Worm (Caenorhabditis elegans) whole organism, young adult: ENCODE results near the gene spo-11.
A peak's percentile ranks its signal among the peaks of the same experiment; 100 is the strongest.

Source experiments
- F23B12.7 ChIP-seq: sonication (generic microtip); optimal IDR thresholded peaks from 2 replicates; lab custom pipeline; 2017; ENCODE audit warnings: missing genetic modification characterization, mild to moderate bottlenecking, missing compliant biosample characterization, antibody characterized with exemption, moderate library complexity; ENCODE audit not compliant: insufficient read depth
- F33H1.4 ChIP-seq: fragments of 200-800 bp; sonication (Bioruptor generic); IDR thresholded peaks from 2 replicates; pipeline ENCODE4 v1.3.6; 2022; ENCODE audit warnings: missing genetic modification reagents, missing genetic modification characterization, missing compliant biosample characterization
- F39B2.1 ChIP-seq: fragments of 200-800 bp; sonication (Bioruptor generic); IDR thresholded peaks from 2 replicates; pipeline ENCODE4 v1.3.6; 2022; ENCODE audit warnings: missing genetic modification reagents, missing genetic modification characterization, missing compliant biosample characterization
- F52B5.7 ChIP-seq: sonication (generic microtip); optimal IDR thresholded peaks from 2 replicates; lab custom pipeline; 2016; ENCODE audit warnings: mild to moderate bottlenecking, missing genetic modification characterization, missing compliant biosample characterization
- K12H6.12 ChIP-seq: fragments of 200-800 bp; sonication (Bioruptor generic); optimal IDR thresholded peaks from 2 replicates; lab custom pipeline; 2018; ENCODE audit warnings: mild to moderate bottlenecking, missing genetic modification characterization, missing compliant biosample characterization
- Y53G8AR.9 ChIP-seq: fragments of 200-800 bp; sonication (Bioruptor generic); conservative IDR thresholded peaks from 2 replicates; pipeline ENCODE4 v1.3.6; 2022; ENCODE audit warnings: missing genetic modification reagents, missing genetic modification characterization, missing compliant biosample characterization
- Y56A3A.18 ChIP-seq: fragments of 200-800 bp; sonication (Bioruptor generic); IDR thresholded peaks from 2 replicates; pipeline ENCODE4 v1.3.6; 2022; ENCODE audit warnings: missing genetic modification reagents, missing genetic modification characterization, missing compliant biosample characterization
- Y67H2A.10 ChIP-seq: fragments of 200-800 bp; sonication (Bioruptor generic); conservative IDR thresholded peaks from 2 replicates; pipeline ENCODE4 v1.3.6; 2022; ENCODE audit warnings: missing genetic modification reagents, missing genetic modification characterization, missing compliant biosample characterization
- ama-1 ChIP-seq, 3 experiments: fragments of 150-350 bp in 1 of 3; sonication (generic microtip) in 2 of 3; optimal IDR thresholded peaks; 2 replicates each; lab custom pipeline; 2014 to 2018; ENCODE audit warnings: missing biosample characterization in 2 of 3, missing genetic modification characterization in 2 of 3, missing genetic modification reagents in 2 of 3
- aptf-3 ChIP-seq: fragments of 200-800 bp; sonication (Bioruptor generic); IDR thresholded peaks from 2 replicates; pipeline ENCODE4 v1.3.6; 2022; ENCODE audit warnings: missing genetic modification characterization, missing compliant biosample characterization
- attf-3 ChIP-seq: fragments of 200-800 bp; sonication (Bioruptor generic); conservative IDR thresholded peaks from 2 replicates; pipeline ENCODE4 v1.3.6; 2022; ENCODE audit warnings: missing genetic modification reagents, missing genetic modification characterization, missing compliant biosample characterization
- attf-5 ChIP-seq: fragments of 200-800 bp; sonication (Bioruptor generic); optimal IDR thresholded peaks from 2 replicates; lab custom pipeline; 2018; ENCODE audit warnings: mild to moderate bottlenecking, missing genetic modification characterization, missing compliant biosample characterization
- attf-6 ChIP-seq: fragments of 200-800 bp; sonication (Bioruptor generic); IDR thresholded peaks from 2 replicates; pipeline ENCODE4 v1.3.6; 2022; ENCODE audit warnings: missing genetic modification reagents, missing genetic modification characterization, missing compliant biosample characterization
- bed-2 ChIP-seq: fragments of 200-800 bp; sonication (Bioruptor generic); IDR thresholded peaks from 2 replicates; pipeline ENCODE4 v1.3.6; 2022; ENCODE audit warnings: missing genetic modification reagents, missing genetic modification characterization, missing compliant biosample characterization
- cebp-2 ChIP-seq: fragments of 200-800 bp; sonication (Bioruptor generic); IDR thresholded peaks from 2 replicates; pipeline ENCODE4 v1.3.6; 2022; ENCODE audit warnings: missing genetic modification characterization, missing compliant biosample characterization
- ceh-58 ChIP-seq: fragments of 200-800 bp; sonication (Bioruptor generic); IDR thresholded peaks from 2 replicates; pipeline ENCODE4 v1.3.6; 2022; ENCODE audit warnings: missing genetic modification characterization, missing compliant biosample characterization
- ceh-91 ChIP-seq: fragments of 200-800 bp; sonication (Bioruptor generic); IDR thresholded peaks from 2 replicates; pipeline ENCODE4 v1.3.6; 2022; ENCODE audit warnings: missing genetic modification reagents, missing genetic modification characterization, missing compliant biosample characterization
- chd-7 ChIP-seq: sonication (generic microtip); optimal IDR thresholded peaks from 2 replicates; lab custom pipeline; 2016; ENCODE audit warnings: mild to moderate bottlenecking, missing genetic modification characterization, moderate library complexity, missing compliant biosample characterization
- die-1 ChIP-seq: sonication (generic microtip); optimal IDR thresholded peaks from 2 replicates; lab custom pipeline; 2016; ENCODE audit warnings: missing genotype, mild to moderate bottlenecking, missing genetic modification characterization, missing compliant biosample characterization
- dox-1 ChIP-seq: fragments of 200-800 bp; sonication (Bioruptor generic); IDR thresholded peaks from 2 replicates; pipeline ENCODE4 v1.3.6; 2022; ENCODE audit warnings: missing genetic modification reagents, missing genetic modification characterization, missing compliant biosample characterization
- dpl-1 ChIP-seq: fragments of 150-350 bp; optimal IDR thresholded peaks from 2 replicates; lab custom pipeline; 2014; ENCODE audit warnings: missing biosample characterization, missing genetic modification reagents, missing genetic modification characterization
- efl-1 ChIP-seq: fragments of 150-350 bp; optimal IDR thresholded peaks from 2 replicates; lab custom pipeline; 2014; ENCODE audit warnings: missing biosample characterization, missing genetic modification reagents, missing genetic modification characterization
- hlh-12 ChIP-seq: sonication (generic microtip); optimal IDR thresholded peaks from 2 replicates; lab custom pipeline; 2016; ENCODE audit warnings: missing genetic modification characterization, missing compliant biosample characterization
- hmg-20 ChIP-seq: fragments of 200-800 bp; sonication (Bioruptor generic); IDR thresholded peaks from 2 replicates; pipeline ENCODE4 v1.3.6; 2022; ENCODE audit warnings: missing genetic modification reagents, missing genetic modification characterization, missing compliant biosample characterization
- hrde-1 ChIP-seq: sonication (generic microtip); optimal IDR thresholded peaks from 2 replicates; lab custom pipeline; 2016; ENCODE audit warnings: missing genetic modification characterization, mild to moderate bottlenecking, missing compliant biosample characterization, moderate library complexity, missing genotype, missing genetic modification reagents, borderline replicate concordance
- lag-1 ChIP-seq: fragments of 200-800 bp; sonication (Bioruptor generic); IDR thresholded peaks from 2 replicates; pipeline ENCODE4 v1.3.6; 2022; ENCODE audit warnings: missing genetic modification reagents, missing genetic modification characterization, missing compliant biosample characterization
- let-526 ChIP-seq: fragments of 200-800 bp; sonication (Bioruptor generic); IDR thresholded peaks from 2 replicates; pipeline ENCODE4 v1.3.6; 2022; ENCODE audit warnings: missing genetic modification reagents, missing genetic modification characterization, missing compliant biosample characterization
- lsy-27 ChIP-seq: sonication (generic microtip); optimal IDR thresholded peaks from 2 replicates; lab custom pipeline; 2017; ENCODE audit warnings: missing genetic modification characterization, mild to moderate bottlenecking, missing compliant biosample characterization, antibody characterized with exemption, missing genotype, borderline replicate concordance; ENCODE audit not compliant: insufficient read depth
- madf-8 ChIP-seq: fragments of 200-800 bp; sonication (Bioruptor generic); conservative IDR thresholded peaks from 2 replicates; pipeline ENCODE4 v1.3.6; 2022; ENCODE audit warnings: missing genetic modification reagents, missing genetic modification characterization, missing compliant biosample characterization
- mel-28 ChIP-seq: sonication (generic microtip); optimal IDR thresholded peaks from 2 replicates; lab custom pipeline; 2016; ENCODE audit warnings: borderline replicate concordance, mild to moderate bottlenecking, missing genetic modification characterization, missing compliant biosample characterization
- mes-4 ChIP-seq: sonication (generic microtip); optimal IDR thresholded peaks from 2 replicates; lab custom pipeline; 2016; ENCODE audit warnings: missing genotype, missing genetic modification characterization, missing compliant biosample characterization
- nfya-1 ChIP-seq: sonication (generic microtip); optimal IDR thresholded peaks from 2 replicates; lab custom pipeline; 2017; ENCODE audit warnings: antibody characterized with exemption, missing compliant biosample characterization, missing genetic modification characterization, borderline replicate concordance; ENCODE audit not compliant: insufficient read depth
- nhr-179 ChIP-seq: sonication (generic microtip); optimal IDR thresholded peaks from 2 replicates; lab custom pipeline; 2016; ENCODE audit warnings: mild to moderate bottlenecking, missing genetic modification characterization, missing compliant biosample characterization
- nhr-90 ChIP-seq: sonication (generic microtip); optimal IDR thresholded peaks from 2 replicates; lab custom pipeline; 2016; ENCODE audit warnings: missing genotype, mild to moderate bottlenecking, missing genetic modification characterization, missing compliant biosample characterization
- somi-1 ChIP-seq: fragments of 200-800 bp; sonication (Bioruptor generic); optimal IDR thresholded peaks from 2 replicates; lab custom pipeline; 2018; ENCODE audit warnings: mild to moderate bottlenecking, missing genetic modification characterization, missing compliant biosample characterization
- unc-130 ChIP-seq: sonication (generic microtip); optimal IDR thresholded peaks from 2 replicates; lab custom pipeline; 2016; ENCODE audit warnings: missing genetic modification reagents, missing genetic modification characterization, missing compliant biosample characterization
- unc-62 ChIP-seq: fragments of 150-350 bp; optimal IDR thresholded peaks from 2 replicates; lab custom pipeline; 2014; ENCODE audit warnings: missing biosample characterization, missing genetic modification reagents, missing genetic modification characterization
- zim-3 ChIP-seq: sonication (generic microtip); optimal IDR thresholded peaks from 2 replicates; lab custom pipeline; 2017; ENCODE audit warnings: mild to moderate bottlenecking, missing genetic modification characterization, moderate library complexity, missing compliant biosample characterization
- ztf-26 ChIP-seq: sonication (generic microtip); optimal IDR thresholded peaks from 2 replicates; lab custom pipeline; 2017; ENCODE audit warnings: missing genetic modification characterization, missing compliant biosample characterization

Gene spo-11

ce11 chrIV:11097795-11098194, 26.9 kb downstream of the spo-11 start, which contains the start of gene M7.12:
M7.12 (minus strand) TSS chrIV:11097982.
- no peak for TF ChIP-seq chd-7 (tag; lab: Kevin White, UChicago)
- TF ChIP-seq attf-6: no peak
- no peak for TF ChIP-seq unc-62 (GFP tag; lab: Kevin White, UChicago)
- TF ChIP-seq bed-2 (GFP tag; lab: Robert Waterston, UW): no peak
- TF ChIP-seq Y53G8AR.9: no peak
- no peak for TF ChIP-seq K12H6.12 (tag; lab: Kevin White, UChicago)
- TF ChIP-seq nhr-90 (tag; lab: Kevin White, UChicago): no peak
- no peak for TF ChIP-seq hlh-12 (tag; lab: Kevin White, UChicago)
- no peak for TF ChIP-seq hrde-1 (tag; lab: Kevin White, UChicago)
- no peak for TF ChIP-seq mes-4 (tag; lab: Kevin White, UChicago)
- no peak for TF ChIP-seq nfya-1 (tag; lab: Kevin White, UChicago)
- no peak for TF ChIP-seq F52B5.7 (tag; lab: Kevin White, UChicago)
- no peak for TF ChIP-seq zim-3
- no peak for TF ChIP-seq cebp-2 (GFP tag; lab: Robert Waterston, UW)
- TF ChIP-seq madf-8 (GFP tag; lab: Robert Waterston, UW): no peak
- TF ChIP-seq lsy-27 (tag; lab: Kevin White, UChicago): no peak

ce11 chrIV:11094974-11095373, 29.7 kb downstream of the spo-11 start, which contains the start of gene M7.8:
M7.8 (minus strand) TSS chrIV:11095085.
- TF ChIP-seq dox-1 (GFP tag; lab: Robert Waterston, UW): no peak
- no peak for TF ChIP-seq Y56A3A.18 (GFP tag; lab: Robert Waterston, UW)
- TF ChIP-seq let-526 (GFP tag; lab: Robert Waterston, UW): no peak
- TF ChIP-seq F23B12.7 (tag; lab: Kevin White, UChicago): no peak
- no peak for TF ChIP-seq aptf-3 (GFP tag; lab: Robert Waterston, UW)
- TF ChIP-seq attf-6: no peak

ce11 chrIV:11094052-11094451, 30.6 kb downstream of the spo-11 start:
- TF ChIP-seq nhr-179 (tag; lab: Kevin White, UChicago) (no peak), F33H1.4 (GFP tag; lab: Robert Waterston, UW) (no peak)

ce11 chrIV:11092502-11093080, 32.1 kb downstream of the spo-11 start, which contains the start of gene bcc-1:
bcc-1 (minus strand) TSS chrIV:11092552.
- TF ChIP-seq attf-3 (no peak), F33H1.4 (GFP tag; lab: Robert Waterston, UW) (no peak), somi-1 (GFP tag; lab: Kevin White, UChicago) (peak; percentile 49), ztf-26 (tag; lab: Kevin White, UChicago) (peak; percentile 5), dpl-1 (no peak), ceh-58 (GFP tag; lab: Robert Waterston, UW) (no peak)

ce11 chrIV:11089527-11089926, 35.1 kb downstream of the spo-11 start, which contains the start of gene M7.7:
M7.7 (plus strand) TSS chrIV:11089827.
- TF ChIP-seq ceh-91 (GFP tag; lab: Robert Waterston, UW): no peak
- no peak for TF ChIP-seq attf-5
- no peak for TF ChIP-seq hmg-20 (GFP tag; lab: Robert Waterston, UW)
- no peak for TF ChIP-seq K12H6.12 (tag; lab: Kevin White, UChicago)
- TF ChIP-seq hrde-1 (tag; lab: Kevin White, UChicago): no peak
- no peak for TF ChIP-seq die-1 (tag; lab: Kevin White, UChicago)
- no peak for TF ChIP-seq ama-1 (optimal IDR thresholded peaks at IDR 0.05; lab: Kevin White, UChicago)
- TF ChIP-seq ama-1 (GFP tag; optimal IDR thresholded peaks at IDR 0.05; lab: Kevin White, UChicago): no peak
- TF ChIP-seq unc-130: no peak
- TF ChIP-seq F52B5.7 (tag; lab: Kevin White, UChicago): no peak
- no peak for TF ChIP-seq lag-1 (GFP tag; lab: Robert Waterston, UW)
- no peak for TF ChIP-seq mel-28 (tag; lab: Kevin White, UChicago)
- TF ChIP-seq chd-7 (tag; lab: Kevin White, UChicago): no peak
- TF ChIP-seq F39B2.1 (GFP tag; lab: Robert Waterston, UW): no peak
- no peak for TF ChIP-seq efl-1 (GFP tag; lab: Kevin White, UChicago)
- no peak for TF ChIP-seq Y67H2A.10
